Fruit fly (Drosophila melanogaster) whole organism, embryonic: ENCODE data around the gene Ac76E.

Experiments used
- CG11093 ChIP-seq: fragments of 200-800 bp; sonication (Bioruptor generic); IDR thresholded peaks from 3 replicates; pipeline ENCODE4 v1.3.6; 2022; ENCODE audit warnings: missing biosample characterization, missing genetic modification characterization
- CG1529 ChIP-seq: fragments of 200-800 bp; sonication (Bioruptor generic); optimal IDR thresholded peaks from 3 replicates; lab custom pipeline; 2018; ENCODE audit warnings: missing biosample characterization, missing genetic modification characterization
- CG2889 ChIP-seq: fragments of 200-800 bp; sonication (Bioruptor generic); IDR thresholded peaks from 3 replicates; pipeline ENCODE4 v1.3.6; 2022; ENCODE audit warnings: missing biosample characterization, missing genetic modification characterization
- CG3065 ChIP-seq: fragments of 200-800 bp; sonication (Bioruptor generic); optimal IDR thresholded peaks from 2 replicates; lab custom pipeline; 2016; ENCODE audit warnings: missing biosample characterization, missing genetic modification characterization
- CG3281 ChIP-seq: fragments of 200-800 bp; sonication (Bioruptor generic); optimal IDR thresholded peaks from 3 replicates; lab custom pipeline; 2017; ENCODE audit warnings: missing biosample characterization, mild to moderate bottlenecking, missing genetic modification characterization
- CG33213 ChIP-seq: fragments of 200-800 bp; sonication (Bioruptor generic); optimal IDR thresholded peaks from 3 replicates; lab custom pipeline; 2016; ENCODE audit warnings: missing biosample characterization, missing genetic modification characterization
- CG34422 ChIP-seq: fragments of 200-800 bp; sonication (Bioruptor generic); IDR thresholded peaks from 3 replicates; pipeline ENCODE4 v1.3.6; 2022; ENCODE audit warnings: missing biosample characterization, missing genetic modification characterization
- CG3726 ChIP-seq: fragments of 200-800 bp; sonication (Bioruptor generic); IDR thresholded peaks from 3 replicates; pipeline ENCODE4, ENCODE4 v1.3.6; 2022; ENCODE audit warnings: missing biosample characterization, missing genetic modification characterization
- CG5245 ChIP-seq: fragments of 200-800 bp; sonication (Bioruptor generic); optimal IDR thresholded peaks from 3 replicates; lab custom pipeline; 2016; ENCODE audit warnings: missing biosample characterization, missing genetic modification characterization
- CG6683 ChIP-seq: fragments of 200-800 bp; sonication (Bioruptor generic); optimal IDR thresholded peaks from 2 replicates; lab custom pipeline; 2017; ENCODE audit warnings: missing biosample characterization, mild to moderate bottlenecking, missing genetic modification characterization, missing genetic modification reagents
- CG6765 ChIP-seq: fragments of 200-800 bp; sonication (Bioruptor generic); optimal IDR thresholded peaks from 3 replicates; lab custom pipeline; 2017; ENCODE audit warnings: missing biosample characterization, mild to moderate bottlenecking, missing genetic modification characterization
- CG7963 ChIP-seq: fragments of 200-800 bp; sonication (Bioruptor generic); IDR thresholded peaks from 3 replicates; pipeline ENCODE4 v1.3.6; 2022; ENCODE audit warnings: missing biosample characterization, missing genetic modification characterization; ENCODE audit not compliant: partially characterized antibody
- CG8388 ChIP-seq: fragments of 200-800 bp; sonication (Bioruptor generic); optimal IDR thresholded peaks from 2 replicates; lab custom pipeline; 2019; ENCODE audit warnings: missing biosample characterization, mild to moderate bottlenecking, missing genetic modification characterization, moderate library complexity
- Camta ChIP-seq: fragments of 200-800 bp; sonication (Bioruptor generic); optimal IDR thresholded peaks from 2 replicates; lab custom pipeline; 2016; ENCODE audit warnings: missing biosample characterization, missing genetic modification characterization
- CkIIα-i1 ChIP-seq: fragments of 200-800 bp; sonication (Bioruptor generic); IDR thresholded peaks from 2 replicates; pipeline ENCODE4 v1.3.6; 2022; ENCODE audit warnings: missing biosample characterization, missing genetic modification characterization
- D ChIP-seq, 2 experiments: fragments of 200-800 bp in 1 of 2; fragments of >200 bp in 1 of 2; sonication (Bioruptor generic) in 1 of 2; optimal IDR thresholded peaks; 2 replicates in 1 of 2; 3 replicates in 1 of 2; lab custom pipeline; 2017; ENCODE audit warnings: mild to moderate bottlenecking in 1 of 2, missing biosample characterization in 1 of 2, missing genetic modification characterization in 1 of 2, missing genetic modification reagents in 1 of 2
- D19A ChIP-seq: fragments of 200-800 bp; optimal IDR thresholded peaks from 3 replicates; lab custom pipeline; 2019; ENCODE audit warnings: missing biosample characterization, mild to moderate bottlenecking, missing genetic modification characterization, moderate library complexity
- Dbx ChIP-seq: fragments of 200-800 bp; sonication (Bioruptor generic); IDR thresholded peaks from 3 replicates; pipeline ENCODE4 v1.3.6; 2022; ENCODE audit warnings: missing biosample characterization, missing genetic modification characterization
- Dip2 ChIP-seq: fragments of 200-800 bp; sonication (Bioruptor generic); IDR thresholded peaks from 2 replicates; pipeline ENCODE4 v1.3.6; 2022; ENCODE audit warnings: missing biosample characterization, missing genetic modification characterization
- Dp ChIP-seq: fragments of 200-800 bp; sonication (Bioruptor generic); optimal IDR thresholded peaks from 2 replicates; lab custom pipeline; 2018; ENCODE audit warnings: missing biosample characterization, mild to moderate bottlenecking, missing genetic modification characterization, moderate library complexity
- MBD-R2 ChIP-seq: fragments of 200-800 bp; sonication (Bioruptor generic); IDR thresholded peaks from 2 replicates; pipeline ENCODE4 v1.3.6; 2022; ENCODE audit warnings: missing biosample characterization, missing genetic modification characterization
- MESR4 ChIP-seq: fragments of 200-800 bp; sonication (Bioruptor generic); optimal IDR thresholded peaks from 2 replicates; lab custom pipeline; 2018; ENCODE audit warnings: missing biosample characterization, mild to moderate bottlenecking, missing genetic modification characterization, moderate library complexity
- Med ChIP-seq: fragments of 200-800 bp; sonication (Bioruptor generic); peaks from one replicate; lab custom pipeline; 2016; ENCODE audit warnings: missing biosample characterization, missing genetic modification characterization, mild to moderate bottlenecking, inconsistent platforms, moderate library complexity
- Ptx1 ChIP-seq: fragments of 200-800 bp; sonication (Bioruptor generic); IDR thresholded peaks from 2 replicates; pipeline ENCODE4 v1.3.6; 2022; ENCODE audit warnings: missing biosample characterization, missing genetic modification characterization
- Sox102F ChIP-seq: fragments of 200-800 bp; sonication (Bioruptor generic); optimal IDR thresholded peaks from 2 replicates; lab custom pipeline; 2018; ENCODE audit warnings: missing biosample characterization, mild to moderate bottlenecking, missing genetic modification characterization, moderate library complexity
- ac ChIP-seq: fragments of 200-800 bp; sonication (Bioruptor generic); optimal IDR thresholded peaks from 3 replicates; lab custom pipeline; 2017; ENCODE audit warnings: missing biosample characterization, mild to moderate bottlenecking, missing genetic modification characterization
- bcd ChIP-seq: fragments of 200-800 bp; sonication (Bioruptor generic); optimal IDR thresholded peaks from 2 replicates; lab custom pipeline; 2017; ENCODE audit warnings: missing biosample characterization, mild to moderate bottlenecking, missing genetic modification characterization
- crol ChIP-seq: fragments of 200-800 bp; sonication (Bioruptor generic); IDR thresholded peaks from 2 replicates; pipeline ENCODE4 v1.3.6; 2022; ENCODE audit warnings: missing biosample characterization, missing genetic modification characterization
- dan ChIP-seq: fragments of 200-800 bp; sonication (Bioruptor generic); IDR thresholded peaks from 2 replicates; pipeline ENCODE4 v1.3.6; 2022; ENCODE audit warnings: missing biosample characterization, missing genetic modification characterization
- dmrt11E ChIP-seq: fragments of 200-800 bp; sonication (Bioruptor generic); optimal IDR thresholded peaks from 3 replicates; lab custom pipeline; 2018; ENCODE audit warnings: missing biosample characterization, mild to moderate bottlenecking, missing genetic modification characterization, moderate library complexity
- dmrt99B ChIP-seq: fragments of 200-800 bp; sonication (Bioruptor generic); optimal IDR thresholded peaks from 2 replicates; lab custom pipeline; 2018; ENCODE audit warnings: missing biosample characterization, mild to moderate bottlenecking, missing genetic modification characterization, moderate library complexity
- ftz-f1 ChIP-seq: fragments of 200-800 bp; sonication (Bioruptor generic); optimal IDR thresholded peaks from 2 replicates; lab custom pipeline; 2016; ENCODE audit warnings: missing biosample characterization, missing genetic modification characterization
- gro ChIP-seq: fragments of 200-800 bp; sonication (Bioruptor generic); optimal IDR thresholded peaks from 2 replicates; lab custom pipeline; 2016; ENCODE audit warnings: missing biosample characterization, missing genetic modification characterization
- jigr1 ChIP-seq: fragments of 200-800 bp; sonication (Bioruptor generic); IDR thresholded peaks from 3 replicates; pipeline ENCODE4 v1.3.6; 2022; ENCODE audit warnings: missing biosample characterization, missing genetic modification characterization
- ken ChIP-seq: fragments of 200-800 bp; sonication (Bioruptor generic); IDR thresholded peaks from 3 replicates; pipeline ENCODE4 v1.3.6; 2022; ENCODE audit warnings: missing biosample characterization, missing genetic modification characterization
- kni ChIP-seq: fragments of 200-800 bp; sonication (Bioruptor generic); optimal IDR thresholded peaks from 3 replicates; lab custom pipeline; 2017; ENCODE audit warnings: mild to moderate bottlenecking, missing biosample characterization, missing genetic modification reagents, missing genetic modification characterization
- lola ChIP-seq, 3 experiments: fragments of >200 bp in 2 of 3; fragments of 200-800 bp in 1 of 3; sonication (Bioruptor generic) in 1 of 3; optimal IDR thresholded peaks; 2 replicates each; lab custom pipeline; 2017 to 2019; ENCODE audit warnings: missing biosample characterization in 3 of 3, missing genetic modification characterization in 3 of 3, mild to moderate bottlenecking in 1 of 3, moderate library complexity in 1 of 3
- maf-S ChIP-seq: fragments of 200-800 bp; sonication (Bioruptor generic); optimal IDR thresholded peaks from 2 replicates; lab custom pipeline; 2016; ENCODE audit warnings: missing biosample characterization, missing genetic modification characterization
- nom ChIP-seq: fragments of 200-800 bp; sonication (Bioruptor generic); optimal IDR thresholded peaks from 2 replicates; lab custom pipeline; 2017; ENCODE audit warnings: missing biosample characterization, missing genetic modification characterization, mild to moderate bottlenecking, moderate library complexity, missing genetic modification reagents
- oc ChIP-seq: fragments of 200-800 bp; sonication (Bioruptor generic); optimal IDR thresholded peaks from 2 replicates; lab custom pipeline; 2018; ENCODE audit warnings: missing biosample characterization, mild to moderate bottlenecking, missing genetic modification characterization, moderate library complexity
- org-1 ChIP-seq: fragments of 200-800 bp; sonication (Bioruptor generic); optimal IDR thresholded peaks from 2 replicates; lab custom pipeline; 2017; ENCODE audit warnings: missing biosample characterization, missing genetic modification characterization
- pfk ChIP-seq: fragments of 200-800 bp; sonication (Bioruptor generic); optimal IDR thresholded peaks from 2 replicates; lab custom pipeline; 2018; ENCODE audit warnings: missing biosample characterization, mild to moderate bottlenecking, missing genetic modification characterization, moderate library complexity
- repo ChIP-seq: fragments of 200-800 bp; sonication (Bioruptor generic); optimal IDR thresholded peaks from 2 replicates; lab custom pipeline; 2016; ENCODE audit warnings: missing biosample characterization, missing genetic modification characterization
- ro ChIP-seq: fragments of 200-800 bp; sonication (Bioruptor generic); IDR thresholded peaks from 2 replicates; pipeline ENCODE4 v1.3.6; 2022; ENCODE audit warnings: missing biosample characterization, missing genetic modification characterization
- tgo ChIP-seq: fragments of 200-800 bp; sonication (Bioruptor generic); IDR thresholded peaks from 3 replicates; pipeline ENCODE4 v1.3.6; 2022; ENCODE audit warnings: missing biosample characterization, missing genetic modification characterization
- unc-4 ChIP-seq: fragments of 200-800 bp; sonication (Bioruptor generic); IDR thresholded peaks from 2 replicates; pipeline ENCODE4 v1.3.6; 2022; ENCODE audit warnings: missing biosample characterization, missing genetic modification characterization; ENCODE audit not compliant: partially characterized antibody
- unpg ChIP-seq: fragments of 200-800 bp; sonication (Bioruptor generic); optimal IDR thresholded peaks from 3 replicates; lab custom pipeline; 2018; ENCODE audit warnings: missing biosample characterization, mild to moderate bottlenecking, missing genetic modification characterization, moderate library complexity
- zen2 ChIP-seq: fragments of 200-800 bp; sonication (Bioruptor generic); IDR thresholded peaks from 3 replicates; pipeline ENCODE4 v1.3.6; 2022; ENCODE audit warnings: missing biosample characterization, missing genetic modification characterization; ENCODE audit not compliant: partially characterized antibody

Gene Ac76E

dm6 chr3L:19902560-19903399, 36.3 kb upstream of the Ac76E start (continued):
- TF ChIP-seq crol (GFP tag; lab: Robert Waterston, UW) (peak; percentile 56), CG8388 (GFP tag; lab: Kevin White, UChicago) (peak; percentile 91), ftz-f1 (GFP tag; lab: Kevin White, UChicago) (peak; percentile 65), CG3065 (GFP tag; lab: Kevin White, UChicago) (peak; percentile 71), CG11093 (GFP tag; lab: Robert Waterston, UW) (peak; percentile 89), Dip2 (GFP tag; lab: Robert Waterston, UW) (no peak), unc-4 (GFP tag; lab: Robert Waterston, UW) (no peak), CG1529 (peak; percentile 84), repo (GFP tag; lab: Kevin White, UChicago) (peak; percentile 93), bcd (GFP tag; lab: Kevin White, UChicago) (peak; percentile 95), Camta (GFP tag; lab: Kevin White, UChicago) (peak; percentile 40), org-1 (GFP tag; lab: Kevin White, UChicago) (peak; percentile 94), CG3726 (no peak; the same call in 2 of the 3 replicates), zen2 (no peak), tgo (peak; percentile 94), D (optimal IDR thresholded peaks at IDR 0.05; lab: Kevin White, UChicago) (no peak), D (GFP tag; optimal IDR thresholded peaks at IDR 0.05; lab: Kevin White, UChicago) (peak; percentile 52), unpg (peak; percentile 96), pfk (GFP tag; lab: Kevin White, UChicago) (peak; percentile 74), CG33213 (GFP tag; lab: Kevin White, UChicago) (peak; percentile 92), maf-S (GFP tag; lab: Kevin White, UChicago) (peak; percentile 96), oc (tag; lab: Kevin White, UChicago) (peak; percentile 92), jigr1 (GFP tag; lab: Robert Waterston, UW) (no peak; the same call in 1 of the 3 replicates), gro (GFP tag; lab: Kevin White, UChicago) (peak; percentile 86), dmrt11E (peak; percentile 81), CG6765 (GFP tag; lab: Kevin White, UChicago) (peak; percentile 90), D19A (peak; percentile 89), Med (peak; percentile 99), ro (GFP tag; lab: Robert Waterston, UW) (no peak; the same call in 1 of the 2 replicates), dan (GFP tag; lab: Robert Waterston, UW) (no peak), CkIIα-i1 (GFP tag; lab: Robert Waterston, UW) (peak; percentile 89; the same call in 1 of the 2 replicates), kni (no peak), ken (GFP tag; lab: Robert Waterston, UW) (peak; percentile 95), MBD-R2 (peak; percentile 96), CG34422 (GFP tag; lab: Robert Waterston, UW) (peak; percentile 84), Sox102F (GFP tag; lab: Kevin White, UChicago) (peak; percentile 96), Ptx1 (GFP tag; lab: Robert Waterston, UW) (peak; percentile 96), CG7963 (GFP tag; lab: Robert Waterston, UW) (no peak), CG3281 (GFP tag; lab: Kevin White, UChicago) (peak; percentile 94), Dp (GFP tag; lab: Kevin White, UChicago) (peak; percentile 0), nom (GFP tag; lab: Kevin White, UChicago) (peak; percentile 95), MESR4 (GFP tag; lab: Kevin White, UChicago) (peak; percentile 49), CG6683 (GFP tag; lab: Kevin White, UChicago) (peak; percentile 58), lola (GFP tag; optimal IDR thresholded peaks at IDR 0.05; lab: Kevin White, UChicago) (peak in 1 of 3 experiments; percentile 83), Dbx (peak; percentile 91), CG5245 (GFP tag; lab: Kevin White, UChicago) (peak; percentile 93), CG2889 (GFP tag; lab: Robert Waterston, UW) (peak; percentile 94), ac (GFP tag; lab: Kevin White, UChicago) (peak; percentile 29), dmrt99B (peak; percentile 96)
